Worm (Caenorhabditis elegans): ENCODE measurements around the gene glo-3.

- no peak for TF ChIP-seq nhr-77 (tag; optimal IDR thresholded peaks at IDR 0.05)
- peak; percentile 25 for TF ChIP-seq sem-4 (tag; optimal IDR thresholded peaks at IDR 0.05)
- peak; percentile 16 for TF ChIP-seq lin-13 (GFP tag; optimal IDR thresholded peaks at IDR 0.05)
- no peak for TF ChIP-seq mdl-1 (tag; optimal IDR thresholded peaks at IDR 0.05)
- no peak for TF ChIP-seq aly-2 (tag; optimal IDR thresholded peaks at IDR 0.05)
- TF ChIP-seq nhr-11 (tag; optimal IDR thresholded peaks at IDR 0.05), result no peak
- no peak for TF ChIP-seq elt-1 (tag; optimal IDR thresholded peaks at IDR 0.05)
These were observed 42.9 kb downstream of the glo-3 start for ce11 chrX:10576410-10576809.
